Worm (Caenorhabditis elegans) whole organism, L1 larva: ENCODE results near the gene F38B6.3.

Source experiments
- ceh-88 ChIP-seq: fragments of 200-800 bp; sonication (Bioruptor generic); IDR thresholded peaks from 2 replicates; pipeline ENCODE4 v1.3.6; 2022; ENCODE audit warnings: missing genetic modification characterization, missing compliant biosample characterization
- egl-13 ChIP-seq: sonication (generic microtip); optimal IDR thresholded peaks from 2 replicates; lab custom pipeline; 2016; ENCODE audit warnings: missing genotype, missing genetic modification reagents, missing genetic modification characterization, missing compliant biosample characterization
- nhr-76 ChIP-seq: sonication (generic microtip); optimal IDR thresholded peaks from 2 replicates; lab custom pipeline; 2017; ENCODE audit warnings: missing biosample characterization, missing genetic modification characterization
- tbx-2 ChIP-seq: sonication (generic microtip); optimal IDR thresholded peaks from 2 replicates; lab custom pipeline; 2016; ENCODE audit warnings: missing genetic modification characterization, missing compliant biosample characterization

- TF ChIP-seq egl-13 (tag; lab: Kevin White, UChicago) (peak; percentile 67), nhr-76 (tag; lab: Kevin White, UChicago) (no peak), tbx-2 (tag; lab: Kevin White, UChicago) (peak; percentile 84), ceh-88 (peak; percentile 55; the same call in 1 of the 2 replicates)
Measured at ce11 chrX:6742011-6742683, 48.7 kb downstream of the F38B6.3 start, which contains the start of gene mdl-1.
